Worm (Caenorhabditis elegans): Measurements from ENCODE around the gene Y53G8AR.8.
"Not testable (repeated sequence)": the region's sequence is repeated elsewhere in the genome, so short reads cannot be mapped to it uniquely, and the experiment has no call there.

- TF ChIP-seq elt-4 (tag; optimal IDR thresholded peaks at IDR 0.05); rnt-1 (tag; optimal IDR thresholded peaks at IDR 0.05); K02D7.2 (tag; optimal IDR thresholded peaks at IDR 0.05); C38D4.7 (GFP tag; optimal IDR thresholded peaks at IDR 0.05); nhr-11 (tag; optimal IDR thresholded peaks at IDR 0.05); hlh-30 (tag; optimal IDR thresholded peaks at IDR 0.05; ENCODE audit: insufficient read depth); ama-1 (optimal IDR thresholded peaks at IDR 0.05); hlh-13 (GFP tag; optimal IDR thresholded peaks at IDR 0.05); odd-2 (tag; optimal IDR thresholded peaks at IDR 0.05); nhr-232 (tag; optimal IDR thresholded peaks at IDR 0.05); che-1 (tag; optimal IDR thresholded peaks at IDR 0.05); hlh-6 (tag; optimal IDR thresholded peaks at IDR 0.05); pag-3 (tag; optimal IDR thresholded peaks at IDR 0.05; ENCODE audit: borderline replicate concordance): not testable (repeated sequence)
Measured at ce11 chrIII:3334941-3335559, 40.9 kb upstream of the Y53G8AR.8 start.
